ENCODE assay signal across 3 worm cellular contexts in the genomic region with DNA sequence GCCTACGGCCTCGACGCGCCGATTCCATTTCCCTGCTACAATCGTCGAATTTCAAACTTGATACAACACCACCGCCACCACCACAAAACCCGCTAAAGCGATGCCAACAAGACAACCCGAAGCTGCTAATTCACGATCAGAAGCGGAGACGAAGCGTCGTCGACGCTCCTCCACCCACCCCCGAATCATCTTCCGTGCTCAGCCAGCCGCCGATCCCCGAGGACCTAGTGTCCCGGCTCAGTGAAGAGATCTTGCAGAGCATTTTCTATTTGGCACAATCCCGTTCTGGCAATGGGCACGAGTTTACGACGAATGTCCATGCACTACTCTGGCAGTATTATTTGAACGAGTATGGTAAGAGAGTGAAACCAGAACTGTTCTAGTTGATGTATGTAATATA.
TF ChIP-seq lines count a peak whose summit lies in the region.

No protein-coding gene starts in this region.

TF ChIP-seq in whole organism, L1 larva, 84 proteins besides CTCF, POLR2A, EP300 and RAD21:
- TF ChIP-seq ets-5 (GFP tag; IDR thresholded peaks at IDR 0.05; lab: Robert Waterston, UW) (0 out of 2 replicates have a peak, but pooled peaks have one; percentile 61), nhr-20 (tag; optimal IDR thresholded peaks at IDR 0.05; lab: Kevin White, UChicago) (no peak)

TF ChIP-seq in whole organism, L4 larva, 104 proteins besides CTCF, POLR2A, EP300 and RAD21:
- TF ChIP-seq unc-39 (tag; optimal IDR thresholded peaks at IDR 0.05; lab: Kevin White, UChicago) (no peak), zfp-2 (tag; optimal IDR thresholded peaks at IDR 0.05; lab: Kevin White, UChicago) (no peak), aha-1 (tag; lab: Kevin White, UChicago) (peak; percentile 5), set-16 (GFP tag; IDR thresholded peaks at IDR 0.05; lab: Robert Waterston, UW) (peak; percentile 70; the same call in 1 of the 2 replicates), nhr-42 (GFP tag; IDR thresholded peaks at IDR 0.05; lab: Robert Waterston, UW) (peak; percentile 26; the same call in 1 of the 2 replicates)

TF ChIP-seq in whole organism, young adult, 124 proteins besides CTCF, POLR2A, EP300 and RAD21:
- TF ChIP-seq hlh-26 (GFP tag; conservative IDR thresholded peaks at IDR 0.05; lab: Robert Waterston, UW) (no peak), Y95B8A.8 (GFP tag; IDR thresholded peaks at IDR 0.05; lab: Robert Waterston, UW) (no peak), egrh-3 (GFP tag; IDR thresholded peaks at IDR 0.05; lab: Robert Waterston, UW) (peak; percentile 25; the same call in 1 of the 2 replicates), zfh-2 (GFP tag; conservative IDR thresholded peaks at IDR 0.05; lab: Robert Waterston, UW) (peak; percentile 69), cebp-2 (GFP tag; IDR thresholded peaks at IDR 0.05; lab: Robert Waterston, UW) (0 out of 2 replicates have a peak, but pooled peaks have one; percentile 13)
